Worm (Caenorhabditis elegans): Measurements from ENCODE around the gene clec-241.

DNA sequence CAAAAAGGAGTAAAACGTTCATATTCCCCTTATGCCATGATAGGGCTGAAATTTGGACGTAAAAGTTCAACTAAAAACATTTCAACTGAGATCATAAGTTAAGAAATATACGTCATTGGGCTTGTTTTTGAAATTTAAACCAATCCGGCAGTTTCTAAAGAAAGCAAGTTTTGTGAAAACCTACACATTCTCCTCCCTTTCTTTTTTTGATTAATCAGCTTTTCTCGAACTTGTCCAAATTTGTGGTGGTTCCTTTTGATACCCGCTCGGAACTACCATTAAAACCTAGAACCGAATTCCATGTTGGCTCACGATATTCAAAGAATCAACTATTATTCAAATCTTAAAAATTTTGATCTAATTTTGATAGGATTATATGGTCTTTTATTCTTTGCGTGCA lies 32.8 kb downstream of the clec-241 start, which contains the start of gene srz-54:
- TF ChIP-seq R02D3.7 (tag; optimal IDR thresholded peaks at IDR 0.05): no peak
- TF ChIP-seq nhr-237 (tag; optimal IDR thresholded peaks at IDR 0.05): no peak
- TF ChIP-seq ztf-4 (tag; optimal IDR thresholded peaks at IDR 0.05): no peak
- TF ChIP-seq pha-4 (tag; optimal IDR thresholded peaks at IDR 0.05): no peak
- no peak for TF ChIP-seq fos-1 (tag; optimal IDR thresholded peaks at IDR 0.05)
- TF ChIP-seq ama-1 (optimal IDR thresholded peaks at IDR 0.05): no peak
- no peak for TF ChIP-seq snpc-4 (tag; optimal IDR thresholded peaks at IDR 0.05)
- TF ChIP-seq mdl-1 (tag; optimal IDR thresholded peaks at IDR 0.05): no peak
- no peak for TF ChIP-seq jun-1 (tag; optimal IDR thresholded peaks at IDR 0.05)
- TF ChIP-seq nhr-28 (tag; optimal IDR thresholded peaks at IDR 0.05): no peak
